Fruit fly (Drosophila melanogaster): ENCODE data around the gene CG10853.

- TF ChIP-seq rn (GFP tag; IDR thresholded peaks at IDR 0.05) (no peak), Snoo (tag; optimal IDR thresholded peaks at IDR 0.05) (no peak), CG14655 (GFP tag; optimal IDR thresholded peaks at IDR 0.05) (no peak), CG8159 (tag; optimal IDR thresholded peaks at IDR 0.05) (no peak), Ets98B (GFP tag; IDR thresholded peaks at IDR 0.05) (no peak), CG9948 (tag; optimal IDR thresholded peaks at IDR 0.05) (no peak), D1 (tag; optimal IDR thresholded peaks at IDR 0.05) (no peak), Pif1A (GFP tag; optimal IDR thresholded peaks at IDR 0.05) (no peak), CG4496 (GFP tag; IDR thresholded peaks at IDR 0.05) (no peak), EcR (GFP tag; optimal IDR thresholded peaks at IDR 0.05) (no peak)
Measured at dm6 chr3L:3963979-3964378, 16.3 kb downstream of the CG10853 start.
